Fruit fly (Drosophila melanogaster) whole organism, wandering third instar larva: ENCODE results near the gene ATPsynbetaL.
A peak's percentile ranks its signal among the peaks of the same experiment; 100 is the strongest.

Experiments
- Abd-B ChIP-seq: fragments of >200 bp; optimal IDR thresholded peaks from 2 replicates; lab custom pipeline; 2017; ENCODE audit warnings: missing biosample characterization, missing genetic modification characterization
- CG32264 ChIP-seq: fragments of 200-800 bp; sonication (Bioruptor generic); optimal IDR thresholded peaks from 2 replicates; lab custom pipeline; 2016; ENCODE audit warnings: missing biosample characterization, missing genetic modification characterization
- CG9705 ChIP-seq: fragments of 200-800 bp; sonication (Bioruptor generic); optimal IDR thresholded peaks from 2 replicates; lab custom pipeline; 2018; ENCODE audit warnings: missing biosample characterization, mild to moderate bottlenecking, missing genetic modification characterization
- CrebA ChIP-seq: fragments of 200-800 bp; sonication (Bioruptor generic); optimal IDR thresholded peaks from 2 replicates; lab custom pipeline; 2016; ENCODE audit warnings: missing biosample characterization, mild to moderate bottlenecking, missing genetic modification characterization, borderline replicate concordance
- Dif ChIP-seq: fragments of 200-275, 200-300 bp; sonication (Bioruptor generic); optimal IDR thresholded peaks from 2 replicates; lab custom pipeline; 2018; ENCODE audit warnings: missing biosample characterization, missing genetic modification characterization; ENCODE audit not compliant: partially characterized antibody
- GATAd ChIP-seq: sonication (Bioruptor generic); optimal IDR thresholded peaks from 2 replicates; lab custom pipeline; 2016; ENCODE audit warnings: missing biosample characterization, missing genetic modification characterization
- HLH106 ChIP-seq: fragments of 200-800 bp; optimal IDR thresholded peaks from 3 replicates; lab custom pipeline; 2019; ENCODE audit warnings: missing biosample characterization, mild to moderate bottlenecking, missing genetic modification characterization, moderate library complexity
- Hnf4 ChIP-seq: fragments of 200-800 bp; sonication (Bioruptor generic); optimal IDR thresholded peaks from 2 replicates; lab custom pipeline; 2016; ENCODE audit warnings: missing biosample characterization, mild to moderate bottlenecking, missing genetic modification characterization
- Hr83 ChIP-seq: fragments of 200-300 bp; sonication (Bioruptor generic); optimal IDR thresholded peaks from 2 replicates; lab custom pipeline; 2016; ENCODE audit warnings: missing biosample characterization, mild to moderate bottlenecking, missing genetic modification characterization, moderate library complexity; ENCODE audit not compliant: poor library complexity, severe bottlenecking
- Mio ChIP-seq: sonication (Bioruptor generic); optimal IDR thresholded peaks from 2 replicates; lab custom pipeline; 2016; ENCODE audit warnings: missing biosample characterization, missing genetic modification characterization
- Myc ChIP-seq: fragments of >200 bp; optimal IDR thresholded peaks from 2 replicates; lab custom pipeline; 2017
- OdsH ChIP-seq: fragments of 200-800 bp; sonication (Bioruptor generic); optimal IDR thresholded peaks from 2 replicates; lab custom pipeline; 2016; ENCODE audit warnings: missing biosample characterization, mild to moderate bottlenecking, missing genetic modification characterization
- Rel ChIP-seq, 2 experiments: fragments of 200-800 bp; sonication (Bioruptor generic) in 1 of 2; optimal IDR thresholded peaks; 2 replicates in 1 of 2; 3 replicates in 1 of 2; lab custom pipeline; 2016 to 2019; ENCODE audit warnings: mild to moderate bottlenecking in 2 of 2, missing biosample characterization in 2 of 2, missing genetic modification characterization in 2 of 2, moderate library complexity in 1 of 2
- br ChIP-seq: fragments of 200-800 bp; sonication (Bioruptor generic); optimal IDR thresholded peaks from 2 replicates; lab custom pipeline; 2016; ENCODE audit warnings: missing biosample characterization, missing genetic modification characterization
- brk ChIP-seq: fragments of 200-800 bp; sonication (Bioruptor generic); optimal IDR thresholded peaks from 2 replicates; lab custom pipeline; 2016; ENCODE audit warnings: missing biosample characterization, mild to moderate bottlenecking, missing genetic modification characterization
- dl ChIP-seq, 2 experiments: fragments of 175-275, 200-275 bp in 1 of 2; fragments of 200-275 bp in 1 of 2; sonication (Bioruptor generic); optimal IDR thresholded peaks; lab custom pipeline; 2018; ENCODE audit warnings: mild to moderate bottlenecking in 2 of 2, missing biosample characterization in 2 of 2, missing genetic modification characterization in 2 of 2, moderate library complexity in 2 of 2; ENCODE audit not compliant: partially characterized antibody in 2 of 2, insufficient read depth in 1 of 2
- dmrt93B ChIP-seq: fragments of 200-800 bp; sonication (Bioruptor generic); optimal IDR thresholded peaks from 2 replicates; lab custom pipeline; 2018; ENCODE audit warnings: missing biosample characterization, mild to moderate bottlenecking, missing genetic modification characterization
- dsf ChIP-seq: sonication (Bioruptor generic); optimal IDR thresholded peaks from 2 replicates; lab custom pipeline; 2016; ENCODE audit warnings: missing biosample characterization, missing genetic modification characterization, borderline replicate concordance
- ey ChIP-seq: fragments of 200-800 bp; sonication (Bioruptor generic); optimal IDR thresholded peaks from 2 replicates; lab custom pipeline; 2016; ENCODE audit warnings: missing biosample characterization, missing genetic modification characterization
- foxo ChIP-seq, 2 experiments: fragments of 200-800 bp; sonication (Bioruptor generic); optimal IDR thresholded peaks; 2 replicates in 1 of 2; 3 replicates in 1 of 2; lab custom pipeline; 2016 to 2017; ENCODE audit warnings: missing biosample characterization in 2 of 2, missing genetic modification characterization in 2 of 2
- fru ChIP-seq: fragments of 200-800 bp; sonication (Bioruptor generic); optimal IDR thresholded peaks from 3 replicates; lab custom pipeline; 2016; ENCODE audit warnings: missing biosample characterization, mild to moderate bottlenecking, missing genetic modification characterization
- jim ChIP-seq: fragments of 175-275, 200-325 bp; sonication (Bioruptor generic); optimal IDR thresholded peaks from 2 replicates; lab custom pipeline; 2016; ENCODE audit warnings: missing biosample characterization, mild to moderate bottlenecking, missing genetic modification characterization
- pan ChIP-seq: fragments of >200 bp; optimal IDR thresholded peaks from 2 replicates; lab custom pipeline; 2017
- psq ChIP-seq: fragments of 200-800 bp; sonication (Bioruptor generic); optimal IDR thresholded peaks from 3 replicates; lab custom pipeline; 2017; ENCODE audit warnings: missing biosample characterization, mild to moderate bottlenecking, missing genetic modification characterization, moderate library complexity
- rgr ChIP-seq: fragments of 200-800 bp; sonication (Bioruptor generic); optimal IDR thresholded peaks from 3 replicates; lab custom pipeline; 2016; ENCODE audit warnings: missing biosample characterization, mild to moderate bottlenecking, missing genetic modification characterization
- sage ChIP-seq: fragments of 200-800 bp; sonication (Bioruptor generic); optimal IDR thresholded peaks from 2 replicates; lab custom pipeline; 2016; ENCODE audit warnings: missing biosample characterization, mild to moderate bottlenecking, missing genetic modification characterization
- sv ChIP-seq: fragments of 200-800 bp; sonication (Bioruptor generic); optimal IDR thresholded peaks from 3 replicates; lab custom pipeline; 2016; ENCODE audit warnings: missing biosample characterization, missing genetic modification characterization
- tai ChIP-seq: sonication (Bioruptor generic); optimal IDR thresholded peaks from 2 replicates; lab custom pipeline; 2016; ENCODE audit warnings: missing biosample characterization, missing genetic modification characterization
- usp ChIP-seq: fragments of >200 bp; optimal IDR thresholded peaks from 2 replicates; lab custom pipeline; 2017; ENCODE audit warnings: missing biosample characterization, missing genetic modification characterization
- woc ChIP-seq: sonication (Bioruptor generic); optimal IDR thresholded peaks from 2 replicates; lab custom pipeline; 2016; ENCODE audit warnings: missing biosample characterization, mild to moderate bottlenecking, missing genetic modification characterization

The ATPsynbetaL gene

dm6 chr3L:16083693-16084092 lies 13.9 kb upstream of the ATPsynbetaL start, which contains the start of gene CG13075:
CG13075 (plus strand) TSS chr3L:16083993.
- TF ChIP-seq Mio (GFP tag; lab: Kevin White, UChicago): no peak

- TF ChIP-seq CG9705 (GFP tag; lab: Kevin White, UChicago) (no peak), jim (no peak), CrebA (GFP tag; lab: Kevin White, UChicago) (no peak), Abd-B (no peak), foxo (GFP tag; optimal IDR thresholded peaks at IDR 0.05; lab: Kevin White, UChicago) (peak in 1 of 2 experiments; percentile 50), HLH106 (tag; lab: Kevin White, UChicago) (peak; percentile 1), dmrt93B (no peak), Hnf4 (GFP tag; lab: Kevin White, UChicago) (peak; percentile 7), Dif (GFP tag; lab: Kevin White, UChicago) (no peak), Myc (lab: Kevin White, UChicago) (no peak), pan (no peak), dsf (GFP tag; lab: Kevin White, UChicago) (no peak), sage (no peak), Hr83 (GFP tag; lab: Kevin White, UChicago) (no peak), rgr (GFP tag; lab: Kevin White, UChicago) (no peak), Mio (GFP tag; lab: Kevin White, UChicago) (no peak), sv (GFP tag; lab: Kevin White, UChicago) (peak; percentile 17), tai (GFP tag; lab: Kevin White, UChicago) (no peak), fru (GFP tag; lab: Kevin White, UChicago) (no peak)
These were observed 10.3 kb upstream of the ATPsynbetaL start, which contains the start of gene Tasp1 for dm6 chr3L:16087323-16087816. Tasp1 (minus strand) TSS chr3L:16087525.

- TF ChIP-seq pan (no peak), fru (GFP tag; lab: Kevin White, UChicago) (peak; percentile 63), sv (GFP tag; lab: Kevin White, UChicago) (no peak), Hr83 (GFP tag; lab: Kevin White, UChicago) (no peak), brk (GFP tag; lab: Kevin White, UChicago) (no peak), br (GFP tag; lab: Kevin White, UChicago) (no peak), Hnf4 (GFP tag; lab: Kevin White, UChicago) (no peak), Dif (GFP tag; lab: Kevin White, UChicago) (no peak), tai (GFP tag; lab: Kevin White, UChicago) (no peak), dl (GFP tag; optimal IDR thresholded peaks at IDR 0.05; lab: Kevin White, UChicago; ENCODE audit: insufficient read depth in 1 of 2, partially characterized antibody in 2 of 2) (no peak), Myc (lab: Kevin White, UChicago) (no peak), psq (GFP tag; lab: Kevin White, UChicago) (no peak), OdsH (GFP tag; lab: Kevin White, UChicago) (no peak), Abd-B (no peak), CG9705 (GFP tag; lab: Kevin White, UChicago) (no peak), Rel (GFP tag; optimal IDR thresholded peaks at IDR 0.05; lab: Kevin White, UChicago) (no peak), Rel (tag; optimal IDR thresholded peaks at IDR 0.05; lab: Kevin White, UChicago) (peak; percentile 65), CrebA (GFP tag; lab: Kevin White, UChicago) (no peak), rgr (GFP tag; lab: Kevin White, UChicago) (peak; percentile 14)
These were observed 7.3 kb upstream of the ATPsynbetaL start, which contains the start of the genes CG5235 and ClC-c for dm6 chr3L:16090330-16090803. CG5235 (minus strand) TSS chr3L:16090392. ClC-c (plus strand) TSS chr3L:16090454.

dm6 chr3L:16100059-16100458 lies 2.4 kb downstream of the ATPsynbetaL start, which contains the start of gene IleRS-m:
IleRS-m (plus strand) TSS chr3L:16100280.
- TF ChIP-seq rgr (GFP tag; lab: Kevin White, UChicago): no peak
- TF ChIP-seq tai (GFP tag; lab: Kevin White, UChicago): no peak
- TF ChIP-seq dmrt93B: no peak
- TF ChIP-seq Myc (lab: Kevin White, UChicago): peak; percentile 51
- TF ChIP-seq usp (GFP tag; lab: Kevin White, UChicago): no peak

- TF ChIP-seq OdsH (GFP tag; lab: Kevin White, UChicago) (peak; percentile 89), CG9705 (GFP tag; lab: Kevin White, UChicago) (no peak), CrebA (GFP tag; lab: Kevin White, UChicago) (no peak), dmrt93B (no peak), Mio (GFP tag; lab: Kevin White, UChicago) (peak; percentile 32), HLH106 (tag; lab: Kevin White, UChicago) (peak; percentile 79), Hr83 (GFP tag; lab: Kevin White, UChicago) (peak; percentile 70), psq (GFP tag; lab: Kevin White, UChicago) (peak; percentile 74), GATAd (peak; percentile 84), br (GFP tag; lab: Kevin White, UChicago) (peak; percentile 91), CG32264 (GFP tag; lab: Kevin White, UChicago) (peak; percentile 40), Myc (lab: Kevin White, UChicago) (peak; percentile 57), woc (GFP tag; lab: Kevin White, UChicago) (no peak), sage (no peak), ey (GFP tag; lab: Kevin White, UChicago) (peak; percentile 92), sv (GFP tag; lab: Kevin White, UChicago) (peak; percentile 88), foxo (GFP tag; optimal IDR thresholded peaks at IDR 0.05; lab: Kevin White, UChicago) (peak; percentile 66 to 94), rgr (GFP tag; lab: Kevin White, UChicago) (no peak)
These were observed 7.9 kb downstream of the ATPsynbetaL start, which contains the start of the genes IntS9 and CG43295 for dm6 chr3L:16105528-16105927. IntS9 (minus strand) TSS chr3L:16105627. CG43295 (plus strand) TSS chr3L:16105852.
